Worm (Caenorhabditis elegans) whole organism, L2 larva: Measurements from ENCODE around the gene T06C12.9.

Experiments
- nhr-21 ChIP-seq: fragments of 150-350 bp; optimal IDR thresholded peaks from 2 replicates; lab custom pipeline; 2014; ENCODE audit warnings: missing biosample characterization, missing genetic modification characterization
- nhr-23 ChIP-seq: fragments of 150-350 bp; optimal IDR thresholded peaks from 2 replicates; lab custom pipeline; 2014; ENCODE audit warnings: missing biosample characterization, missing genetic modification reagents, missing genetic modification characterization
- nhr-77 ChIP-seq: fragments of 150-350 bp; optimal IDR thresholded peaks from 2 replicates; lab custom pipeline; 2014; ENCODE audit warnings: missing biosample characterization, missing genetic modification characterization
- unc-55 ChIP-seq: fragments of 150-350 bp; sonication (generic microtip); optimal IDR thresholded peaks from 3 replicates; lab custom pipeline; 2014; ENCODE audit warnings: missing biosample characterization, missing genetic modification reagents, missing genetic modification characterization

DNA sequence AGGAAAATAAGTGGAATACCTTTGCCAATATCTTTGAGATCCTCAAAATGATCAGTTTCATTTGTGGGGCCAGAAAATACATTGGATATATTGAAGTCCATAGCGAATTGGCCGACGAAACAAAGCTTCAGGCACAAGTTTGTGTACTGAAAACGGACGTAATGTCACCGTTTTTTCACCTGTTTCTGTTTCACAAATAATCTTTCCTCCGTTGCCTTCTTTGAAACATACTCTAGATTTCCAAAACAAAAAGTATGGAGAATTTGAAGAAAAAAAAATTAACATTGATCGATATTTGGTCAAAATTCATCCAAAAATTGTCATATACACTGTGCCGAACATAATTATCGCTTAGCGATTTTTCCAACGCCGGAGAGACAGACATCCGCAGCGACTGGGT is 23.3 kb downstream of the T06C12.9 start, which contains the start of gene srz-12:
- no peak for TF ChIP-seq nhr-21 (tag; lab: Kevin White, UChicago)
- no peak for TF ChIP-seq nhr-23 (tag; lab: Kevin White, UChicago)
- TF ChIP-seq unc-55 (GFP tag; lab: Kevin White, UChicago), result no peak
- TF ChIP-seq nhr-77 (tag; lab: Kevin White, UChicago), result no peak
